Worm (Caenorhabditis elegans) whole organism, L4/young adult: ENCODE data around the gene clec-230.

Experiments used
- dao-5 ChIP-seq: sonication (generic microtip); optimal IDR thresholded peaks from 2 replicates; lab custom pipeline; 2016; ENCODE audit warnings: missing genotype, missing genetic modification characterization, moderate library complexity, missing compliant biosample characterization
- him-1 ChIP-seq: sonication (generic microtip); optimal IDR thresholded peaks from 2 replicates; lab custom pipeline; 2016; ENCODE audit warnings: missing genotype, missing genetic modification reagents, missing genetic modification characterization, missing compliant biosample characterization

DNA sequence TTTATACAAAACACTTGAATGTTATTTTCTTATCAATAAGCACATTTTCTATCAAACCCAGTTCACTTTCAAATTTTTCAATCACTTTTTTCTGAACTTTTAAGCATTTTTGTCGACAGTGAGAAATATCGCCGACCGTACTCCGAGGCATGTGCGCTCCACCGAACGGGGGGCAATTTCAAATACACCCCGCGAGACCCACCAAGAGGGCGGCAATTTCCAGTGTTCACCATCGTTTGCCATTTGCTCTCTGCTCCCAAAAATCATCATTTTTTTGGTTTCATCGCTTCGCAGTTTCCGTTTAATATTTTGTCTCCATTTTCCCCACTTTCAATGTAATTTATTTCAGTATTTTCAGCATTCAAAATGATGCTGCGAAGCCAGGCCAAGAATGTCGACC lies 46.4 kb upstream of the clec-230 start, which contains the start of gene cyb-3:
- TF ChIP-seq him-1 (tag; lab: Kevin White, UChicago), result no peak
- TF ChIP-seq dao-5, result no peak
